Fruit fly (Drosophila melanogaster) whole organism, embryonic: ENCODE results near the gene ci.

Experiments
- CG10431 ChIP-seq: fragments of 200-800 bp; sonication (Bioruptor generic); optimal IDR thresholded peaks from 3 replicates; lab custom pipeline; 2018; ENCODE audit warnings: missing biosample characterization, mild to moderate bottlenecking, missing genetic modification characterization
- CG11456 ChIP-seq: fragments of 200-800 bp; sonication (Bioruptor generic); IDR thresholded peaks from 3 replicates; pipeline ENCODE4 v1.3.6; 2022; ENCODE audit warnings: missing biosample characterization, missing genetic modification characterization
- CG11560 ChIP-seq: fragments of 200-800 bp; sonication (Bioruptor generic); IDR thresholded peaks from 3 replicates; pipeline ENCODE4 v1.3.6; 2022; ENCODE audit warnings: missing biosample characterization, missing genetic modification characterization
- CG11723 ChIP-seq: fragments of 200-800 bp; sonication (Bioruptor generic); optimal IDR thresholded peaks from 2 replicates; lab custom pipeline; 2017; ENCODE audit warnings: missing biosample characterization, mild to moderate bottlenecking, missing genetic modification characterization
- CG12155 ChIP-seq: fragments of 200-800 bp; sonication (Bioruptor generic); optimal IDR thresholded peaks from 3 replicates; lab custom pipeline; 2016; ENCODE audit warnings: missing biosample characterization, missing genetic modification characterization
- CG15696 ChIP-seq: fragments of 200-800 bp; sonication (Bioruptor generic); optimal IDR thresholded peaks from 2 replicates; lab custom pipeline; 2019; ENCODE audit warnings: missing biosample characterization, mild to moderate bottlenecking, missing genetic modification characterization, moderate library complexity
- CG17359 ChIP-seq: fragments of 200-800 bp; sonication (Bioruptor generic); optimal IDR thresholded peaks from 3 replicates; lab custom pipeline; 2018; ENCODE audit warnings: missing biosample characterization, mild to moderate bottlenecking, missing genetic modification characterization, moderate library complexity
- CG18262 ChIP-seq: fragments of 200-800 bp; optimal IDR thresholded peaks from 3 replicates; lab custom pipeline; 2019; ENCODE audit warnings: missing biosample characterization, mild to moderate bottlenecking, missing genetic modification characterization, moderate library complexity
- CG18764 ChIP-seq: fragments of 200-800 bp; sonication (Bioruptor generic); optimal IDR thresholded peaks from 3 replicates; lab custom pipeline; 2016; ENCODE audit warnings: missing biosample characterization, missing genetic modification characterization
- CG2199 ChIP-seq: fragments of 200-800 bp; sonication (Bioruptor generic); IDR thresholded peaks from 3 replicates; pipeline ENCODE4 v1.3.6; 2022; ENCODE audit warnings: missing biosample characterization, missing genetic modification characterization
- CG30020 ChIP-seq: fragments of 200-800 bp; optimal IDR thresholded peaks from 2 replicates; lab custom pipeline; 2019; ENCODE audit warnings: missing biosample characterization, mild to moderate bottlenecking, missing genetic modification characterization, moderate library complexity
- CG6175 ChIP-seq: fragments of 200-800 bp; sonication (Bioruptor generic); IDR thresholded peaks from 3 replicates; pipeline ENCODE4 v1.3.6; 2022; ENCODE audit warnings: missing biosample characterization, missing genetic modification characterization
- CG6683 ChIP-seq: fragments of 200-800 bp; sonication (Bioruptor generic); optimal IDR thresholded peaks from 2 replicates; lab custom pipeline; 2017; ENCODE audit warnings: missing biosample characterization, mild to moderate bottlenecking, missing genetic modification characterization, missing genetic modification reagents
- CG7556 ChIP-seq: fragments of 200-800 bp; sonication (Bioruptor generic); optimal IDR thresholded peaks from 2 replicates; lab custom pipeline; 2017; ENCODE audit warnings: missing biosample characterization, mild to moderate bottlenecking, missing genetic modification characterization
- CG7786 ChIP-seq: fragments of 200-800 bp; sonication (Bioruptor generic); optimal IDR thresholded peaks from 2 replicates; lab custom pipeline; 2016; ENCODE audit warnings: missing biosample characterization, missing genetic modification characterization
- CTCF ChIP-seq: fragments of 200-800 bp; sonication (Bioruptor generic); optimal IDR thresholded peaks from 2 replicates; lab custom pipeline; 2017; ENCODE audit warnings: missing biosample characterization, mild to moderate bottlenecking, missing genetic modification characterization, moderate library complexity
- D19A ChIP-seq: fragments of 200-800 bp; optimal IDR thresholded peaks from 3 replicates; lab custom pipeline; 2019; ENCODE audit warnings: missing biosample characterization, mild to moderate bottlenecking, missing genetic modification characterization, moderate library complexity
- Dip2 ChIP-seq: fragments of 200-800 bp; sonication (Bioruptor generic); IDR thresholded peaks from 2 replicates; pipeline ENCODE4 v1.3.6; 2022; ENCODE audit warnings: missing biosample characterization, missing genetic modification characterization
- Doc2 ChIP-seq: fragments of 200-800 bp; sonication (Bioruptor generic); IDR thresholded peaks from 2 replicates; pipeline ENCODE4 v1.3.6; 2022; ENCODE audit warnings: missing biosample characterization, missing genetic modification characterization
- E2f1 ChIP-seq: fragments of 200-800 bp; sonication (Bioruptor generic); IDR thresholded peaks from 2 replicates; pipeline ENCODE4 v1.3.6; 2022; ENCODE audit warnings: missing biosample characterization, missing genetic modification characterization
- Lhr ChIP-seq: fragments of 200-800 bp; sonication (Bioruptor generic); optimal IDR thresholded peaks from 3 replicates; lab custom pipeline; 2017; ENCODE audit warnings: mild to moderate bottlenecking, missing biosample characterization, missing genetic modification reagents, missing genetic modification characterization
- MBD-R2 ChIP-seq: fragments of 200-800 bp; sonication (Bioruptor generic); IDR thresholded peaks from 2 replicates; pipeline ENCODE4 v1.3.6; 2022; ENCODE audit warnings: missing biosample characterization, missing genetic modification characterization
- Max ChIP-seq: fragments of 200-800 bp; sonication (Bioruptor generic); optimal IDR thresholded peaks from 2 replicates; lab custom pipeline; 2016; ENCODE audit warnings: missing biosample characterization, mild to moderate bottlenecking, missing genetic modification characterization
- PHDP ChIP-seq: fragments of 200-800 bp; sonication (Bioruptor generic); optimal IDR thresholded peaks from 3 replicates; lab custom pipeline; 2018; ENCODE audit warnings: missing biosample characterization, mild to moderate bottlenecking, missing genetic modification characterization, moderate library complexity
- Pdp1 ChIP-seq, 2 experiments: fragments of 200-800 bp; sonication (Bioruptor generic); optimal IDR thresholded peaks; 3 replicates each; lab custom pipeline; 2016; ENCODE audit warnings: missing biosample characterization in 2 of 2, missing genetic modification characterization in 2 of 2, mild to moderate bottlenecking in 1 of 2, moderate library complexity in 1 of 2
- Vsx1 ChIP-seq: fragments of 200-800 bp; sonication (Bioruptor generic); optimal IDR thresholded peaks from 2 replicates; lab custom pipeline; 2017; ENCODE audit warnings: missing biosample characterization, mild to moderate bottlenecking, missing genetic modification characterization, missing genetic modification reagents
- en ChIP-seq: fragments of 200-800 bp; sonication (Bioruptor generic); optimal IDR thresholded peaks from 2 replicates; lab custom pipeline; 2016; ENCODE audit warnings: missing biosample characterization, missing genetic modification characterization
- eve ChIP-seq, 2 experiments: fragments of >200 bp; optimal IDR thresholded peaks; 2 replicates each; lab custom pipeline; 2017; ENCODE audit warnings: missing biosample characterization in 2 of 2, missing genetic modification characterization in 2 of 2
- fd3F ChIP-seq: fragments of 200-800 bp; sonication (Bioruptor generic); optimal IDR thresholded peaks from 2 replicates; lab custom pipeline; 2018; ENCODE audit warnings: missing biosample characterization, mild to moderate bottlenecking, missing genetic modification characterization, moderate library complexity
- gem ChIP-seq: fragments of 200-800 bp; sonication (Bioruptor generic); optimal IDR thresholded peaks from 2 replicates; lab custom pipeline; 2019; ENCODE audit warnings: missing biosample characterization, mild to moderate bottlenecking, missing genetic modification characterization, moderate library complexity
- gsb-n ChIP-seq: fragments of 200-800 bp; sonication (Bioruptor generic); optimal IDR thresholded peaks from 3 replicates; lab custom pipeline; 2018; ENCODE audit warnings: missing biosample characterization, mild to moderate bottlenecking, missing genetic modification characterization
- hb ChIP-seq: fragments of 200-800 bp; sonication (Bioruptor generic); IDR thresholded peaks from 3 replicates; pipeline ENCODE4 v1.3.6; 2022; ENCODE audit warnings: missing biosample characterization, missing genetic modification characterization; ENCODE audit not compliant: partially characterized antibody
- hkb ChIP-seq, 2 experiments: fragments of 200-800 bp in 1 of 2; fragments of >200 bp in 1 of 2; sonication (Bioruptor generic) in 1 of 2; IDR thresholded peaks in 1 of 2; optimal IDR thresholded peaks in 1 of 2; 2 replicates each; pipeline versions ENCODE4 v1.3.6 to Lab custom; 2017 to 2022; ENCODE audit warnings: missing biosample characterization in 1 of 2, missing genetic modification characterization in 1 of 2
- lab ChIP-seq: fragments of 200-800 bp; sonication (Bioruptor generic); optimal IDR thresholded peaks from 3 replicates; lab custom pipeline; 2017; ENCODE audit warnings: missing biosample characterization, missing genetic modification characterization, mild to moderate bottlenecking, moderate library complexity, missing genetic modification reagents
- lola ChIP-seq, 3 experiments: fragments of >200 bp in 2 of 3; fragments of 200-800 bp in 1 of 3; sonication (Bioruptor generic) in 1 of 3; optimal IDR thresholded peaks; 2 replicates each; lab custom pipeline; 2017 to 2019; ENCODE audit warnings: missing biosample characterization in 3 of 3, missing genetic modification characterization in 3 of 3, mild to moderate bottlenecking in 1 of 3, moderate library complexity in 1 of 3
- oc ChIP-seq: fragments of 200-800 bp; sonication (Bioruptor generic); optimal IDR thresholded peaks from 2 replicates; lab custom pipeline; 2018; ENCODE audit warnings: missing biosample characterization, mild to moderate bottlenecking, missing genetic modification characterization, moderate library complexity
- onecut ChIP-seq: fragments of 200-800 bp; sonication (Bioruptor generic); IDR thresholded peaks from 2 replicates; pipeline ENCODE4 v1.3.6; 2022; ENCODE audit warnings: missing biosample characterization, missing genetic modification characterization
- pita ChIP-seq: fragments of 200-800 bp; sonication (Bioruptor generic); optimal IDR thresholded peaks from 2 replicates; lab custom pipeline; 2017; ENCODE audit warnings: missing biosample characterization, mild to moderate bottlenecking, missing genetic modification characterization
- twi ChIP-seq: fragments of 200-800 bp; optimal IDR thresholded peaks from 2 replicates; lab custom pipeline; 2019; ENCODE audit warnings: missing biosample characterization, mild to moderate bottlenecking, missing genetic modification characterization, moderate library complexity

Gene ci

DNA sequence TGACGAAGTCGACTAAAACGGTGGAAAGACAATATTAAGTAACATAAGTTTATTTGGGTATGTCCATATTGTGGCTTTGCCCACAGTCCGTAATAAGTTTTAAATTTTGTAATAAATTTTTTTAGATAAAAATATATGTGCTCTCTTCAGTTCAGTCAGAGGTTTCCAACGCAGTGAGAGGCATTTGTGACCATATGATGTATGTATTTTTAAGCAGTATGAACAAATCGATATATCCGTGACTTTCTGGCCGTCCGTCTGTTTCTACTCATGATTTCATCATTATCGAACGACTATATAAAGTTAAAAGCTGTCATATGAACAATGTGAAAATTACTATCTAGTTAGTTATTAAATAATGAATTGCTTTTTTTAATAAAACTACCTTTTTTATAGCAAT lies 45.3 kb upstream of the ci start:
- TF ChIP-seq onecut (GFP tag; lab: Robert Waterston, UW) (0 out of 2 replicates have a peak, but pooled peaks have one; percentile 12), gsb-n (tag; lab: Kevin White, UChicago) (no peak)

DNA sequence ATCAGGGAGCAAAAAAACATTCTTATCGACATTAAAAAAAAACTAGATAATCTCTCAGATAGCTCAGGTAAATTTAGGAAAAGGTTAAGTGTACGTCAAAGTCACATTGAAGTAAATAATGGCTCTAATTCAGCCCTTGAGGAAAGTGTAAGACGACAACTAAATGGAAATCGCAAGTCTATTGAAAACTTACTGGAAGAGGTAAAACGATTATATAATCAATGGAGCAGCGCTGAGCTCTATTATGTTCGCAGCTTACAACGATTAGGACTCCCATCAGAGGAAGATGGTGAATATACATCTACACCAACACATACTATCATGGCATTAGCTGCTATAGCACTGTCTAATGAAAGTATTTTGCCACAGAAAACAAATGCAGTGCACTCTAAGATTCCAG lies 35.2 kb upstream of the ci start:
- TF ChIP-seq Pdp1 (GFP tag; optimal IDR thresholded peaks at IDR 0.05; lab: Kevin White, UChicago) = peak in 1 of 2 experiments; percentile 94
- no peak for TF ChIP-seq CG18764 (GFP tag; lab: Kevin White, UChicago)
- no peak for TF ChIP-seq CG6175 (GFP tag; lab: Robert Waterston, UW)
- peak in 1 of 2 experiments; percentile 52 for TF ChIP-seq eve (GFP tag; optimal IDR thresholded peaks at IDR 0.05; lab: Kevin White, UChicago)
- no peak for TF ChIP-seq CG10431 (GFP tag; lab: Kevin White, UChicago)

DNA sequence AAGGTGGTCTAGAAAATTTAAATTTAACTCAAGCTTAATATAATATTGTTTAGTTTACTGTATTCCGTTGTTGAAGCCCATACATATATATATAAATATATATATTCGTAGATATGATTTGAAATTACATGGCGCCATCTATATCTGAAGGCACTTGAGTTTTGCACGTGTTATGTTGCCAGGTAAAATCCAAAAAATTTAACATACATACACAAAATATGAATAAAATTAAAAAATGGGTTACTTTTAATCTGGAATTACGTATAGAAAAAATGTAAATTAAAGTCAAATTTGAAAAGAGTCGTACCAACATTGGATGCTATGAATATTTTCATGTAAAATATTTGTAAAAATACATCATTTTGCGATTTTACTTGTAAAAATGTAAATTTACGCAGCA lies 32.9 kb upstream of the ci start:
- TF ChIP-seq MBD-R2 (GFP tag; lab: Robert Waterston, UW) (no peak), fd3F (GFP tag; lab: Kevin White, UChicago) (no peak), CTCF (GFP tag; lab: Kevin White, UChicago) (peak; percentile 95), hkb (optimal IDR thresholded peaks at IDR 0.05; lab: Kevin White, UChicago) (no peak), hkb (GFP tag; IDR thresholded peaks at IDR 0.05; lab: Robert Waterston, UW) (no peak), Doc2 (no peak), CG2199 (GFP tag; lab: Robert Waterston, UW) (0 out of 3 replicates have a peak, but pooled peaks have one; percentile 8), CG15696 (peak; percentile 22), Max (GFP tag; lab: Kevin White, UChicago) (peak; percentile 22), CG18262 (peak; percentile 27), Dip2 (GFP tag; lab: Robert Waterston, UW) (peak; percentile 92), CG12155 (GFP tag; lab: Kevin White, UChicago) (no peak), en (no peak), gem (peak; percentile 25), CG30020 (tag; lab: Kevin White, UChicago) (peak; percentile 68), hb (GFP tag; lab: Robert Waterston, UW) (no peak), CG11456 (GFP tag; lab: Robert Waterston, UW) (no peak), Lhr (GFP tag; lab: Kevin White, UChicago) (peak; percentile 62), CG6683 (GFP tag; lab: Kevin White, UChicago) (no peak), E2f1 (GFP tag; lab: Robert Waterston, UW) (no peak), Vsx1 (no peak), CG7786 (no peak), lola (GFP tag; optimal IDR thresholded peaks at IDR 0.05; lab: Kevin White, UChicago) (peak in 1 of 3 experiments; percentile 0), twi (tag; lab: Kevin White, UChicago) (no peak), oc (tag; lab: Kevin White, UChicago) (no peak), PHDP (tag; lab: Kevin White, UChicago) (no peak), CG11723 (GFP tag; lab: Kevin White, UChicago) (no peak), CG7556 (GFP tag; lab: Kevin White, UChicago) (no peak), lab (GFP tag; lab: Kevin White, UChicago) (no peak), D19A (tag; lab: Kevin White, UChicago) (peak; percentile 16), pita (peak; percentile 30), CG17359 (tag; lab: Kevin White, UChicago) (no peak), CG11560 (tag; lab: Robert Waterston, UW) (no peak)
